Worm (Caenorhabditis elegans) whole organism, young adult: ENCODE data around the gene B0336.7.

Experiments used
- B0035.1 ChIP-seq: sonication (generic microtip); optimal IDR thresholded peaks from 2 replicates; lab custom pipeline; 2016; ENCODE audit warnings: missing genetic modification characterization, mild to moderate bottlenecking, missing compliant biosample characterization, missing genotype, missing genetic modification reagents
- B0336.3 ChIP-seq: fragments of 200-800 bp; sonication (Bioruptor generic); IDR thresholded peaks from 2 replicates; pipeline ENCODE4 v1.3.6; 2022; ENCODE audit warnings: missing genetic modification characterization, missing compliant biosample characterization
- F49E8.2 ChIP-seq: sonication (generic microtip); optimal IDR thresholded peaks from 3 replicates; lab custom pipeline; 2017; ENCODE audit warnings: missing genetic modification characterization, mild to moderate bottlenecking, missing compliant biosample characterization, antibody characterized with exemption, moderate library complexity; ENCODE audit not compliant: insufficient read depth
- K12H6.12 ChIP-seq: fragments of 200-800 bp; sonication (Bioruptor generic); optimal IDR thresholded peaks from 2 replicates; lab custom pipeline; 2018; ENCODE audit warnings: mild to moderate bottlenecking, missing genetic modification characterization, missing compliant biosample characterization
- Y53F4B.3 ChIP-seq: fragments of 200-800 bp; sonication (Bioruptor generic); IDR thresholded peaks from 2 replicates; pipeline ENCODE4 v1.3.6; 2022; ENCODE audit warnings: missing genetic modification reagents, missing genetic modification characterization, missing compliant biosample characterization
- Y53G8AR.9 ChIP-seq: fragments of 200-800 bp; sonication (Bioruptor generic); conservative IDR thresholded peaks from 2 replicates; pipeline ENCODE4 v1.3.6; 2022; ENCODE audit warnings: missing genetic modification reagents, missing genetic modification characterization, missing compliant biosample characterization
- Y67H2A.10 ChIP-seq: fragments of 200-800 bp; sonication (Bioruptor generic); conservative IDR thresholded peaks from 2 replicates; pipeline ENCODE4 v1.3.6; 2022; ENCODE audit warnings: missing genetic modification reagents, missing genetic modification characterization, missing compliant biosample characterization
- Y95B8A.8 ChIP-seq: fragments of 200-800 bp; sonication (Bioruptor generic); IDR thresholded peaks from 2 replicates; pipeline ENCODE4 v1.3.6; 2022; ENCODE audit warnings: missing genetic modification reagents, missing genetic modification characterization, missing compliant biosample characterization
- ZK185.1 ChIP-seq: sonication (generic microtip); optimal IDR thresholded peaks from 2 replicates; lab custom pipeline; 2016; ENCODE audit warnings: mild to moderate bottlenecking, missing genetic modification characterization, missing compliant biosample characterization; ENCODE audit not compliant: poor library complexity, severe bottlenecking
- ama-1 ChIP-seq, 3 experiments: fragments of 150-350 bp in 1 of 3; sonication (generic microtip) in 2 of 3; optimal IDR thresholded peaks; 2 replicates each; lab custom pipeline; 2014 to 2018; ENCODE audit warnings: missing biosample characterization in 2 of 3, missing genetic modification characterization in 2 of 3, missing genetic modification reagents in 2 of 3
- atf-7 ChIP-seq: sonication (generic microtip); optimal IDR thresholded peaks from 2 replicates; lab custom pipeline; 2017; ENCODE audit warnings: mild to moderate bottlenecking, missing genetic modification characterization, missing compliant biosample characterization
- attf-3 ChIP-seq: fragments of 200-800 bp; sonication (Bioruptor generic); conservative IDR thresholded peaks from 2 replicates; pipeline ENCODE4 v1.3.6; 2022; ENCODE audit warnings: missing genetic modification reagents, missing genetic modification characterization, missing compliant biosample characterization
- attf-5 ChIP-seq: fragments of 200-800 bp; sonication (Bioruptor generic); optimal IDR thresholded peaks from 2 replicates; lab custom pipeline; 2018; ENCODE audit warnings: mild to moderate bottlenecking, missing genetic modification characterization, missing compliant biosample characterization
- attf-6 ChIP-seq: fragments of 200-800 bp; sonication (Bioruptor generic); IDR thresholded peaks from 2 replicates; pipeline ENCODE4 v1.3.6; 2022; ENCODE audit warnings: missing genetic modification reagents, missing genetic modification characterization, missing compliant biosample characterization
- bed-1 ChIP-seq: fragments of 200-800 bp; sonication (Bioruptor generic); IDR thresholded peaks from 2 replicates; pipeline ENCODE4 v1.3.6; 2022; ENCODE audit warnings: missing genetic modification reagents, missing genetic modification characterization, missing compliant biosample characterization
- cebp-1 ChIP-seq, 2 experiments: fragments of 200-800 bp in 1 of 2; sonication (Bioruptor generic) in 1 of 2; sonication (generic microtip) in 1 of 2; IDR thresholded peaks in 1 of 2; optimal IDR thresholded peaks in 1 of 2; 2 replicates each; pipeline versions ENCODE4 v1.3.6 to Lab custom; 2017 to 2022; ENCODE audit warnings: missing compliant biosample characterization in 2 of 2, missing genetic modification characterization in 2 of 2, mild to moderate bottlenecking in 1 of 2, missing genetic modification reagents in 1 of 2, moderate library complexity in 1 of 2
- ceh-100 ChIP-seq: fragments of 200-800 bp; sonication (Bioruptor generic); IDR thresholded peaks from 2 replicates; pipeline ENCODE4 v1.3.6; 2022; ENCODE audit warnings: missing genetic modification reagents, missing genetic modification characterization, missing compliant biosample characterization
- ceh-40 ChIP-seq: fragments of 200-800 bp; sonication (Bioruptor generic); IDR thresholded peaks from 2 replicates; pipeline ENCODE4 v1.3.6; 2022; ENCODE audit warnings: missing genetic modification characterization, missing compliant biosample characterization
- ceh-58 ChIP-seq: fragments of 200-800 bp; sonication (Bioruptor generic); IDR thresholded peaks from 2 replicates; pipeline ENCODE4 v1.3.6; 2022; ENCODE audit warnings: missing genetic modification characterization, missing compliant biosample characterization
- ceh-91 ChIP-seq: fragments of 200-800 bp; sonication (Bioruptor generic); IDR thresholded peaks from 2 replicates; pipeline ENCODE4 v1.3.6; 2022; ENCODE audit warnings: missing genetic modification reagents, missing genetic modification characterization, missing compliant biosample characterization
- dpl-1 ChIP-seq: fragments of 150-350 bp; optimal IDR thresholded peaks from 2 replicates; lab custom pipeline; 2014; ENCODE audit warnings: missing biosample characterization, missing genetic modification reagents, missing genetic modification characterization
- ekl-4 ChIP-seq: fragments of 200-800 bp; sonication (Bioruptor generic); IDR thresholded peaks from 2 replicates; pipeline ENCODE4 v1.3.6; 2022; ENCODE audit warnings: missing genetic modification reagents, missing genetic modification characterization, missing compliant biosample characterization
- ets-4 ChIP-seq: fragments of 200-800 bp; sonication (Bioruptor generic); optimal IDR thresholded peaks from 2 replicates; lab custom pipeline; 2018; ENCODE audit warnings: mild to moderate bottlenecking, missing genetic modification characterization, missing compliant biosample characterization
- fkh-3 ChIP-seq: sonication (generic microtip); optimal IDR thresholded peaks from 2 replicates; lab custom pipeline; 2016; ENCODE audit warnings: mild to moderate bottlenecking, missing genetic modification characterization, missing compliant biosample characterization
- him-1 ChIP-seq: sonication (generic microtip); optimal IDR thresholded peaks from 2 replicates; lab custom pipeline; 2016; ENCODE audit warnings: missing genotype, missing genetic modification reagents, missing genetic modification characterization, missing compliant biosample characterization
- hmg-1.2 ChIP-seq: fragments of 200-800 bp; sonication (Bioruptor generic); IDR thresholded peaks from 2 replicates; pipeline ENCODE4 v1.3.6; 2022; ENCODE audit warnings: missing genetic modification reagents, missing genetic modification characterization, missing compliant biosample characterization
- hrde-1 ChIP-seq: sonication (generic microtip); optimal IDR thresholded peaks from 2 replicates; lab custom pipeline; 2016; ENCODE audit warnings: missing genetic modification characterization, mild to moderate bottlenecking, missing compliant biosample characterization, moderate library complexity, missing genotype, missing genetic modification reagents, borderline replicate concordance
- hsf-1 ChIP-seq: fragments of 200-800 bp; sonication (Bioruptor generic); IDR thresholded peaks from 2 replicates; pipeline ENCODE4 v1.3.6; 2022; ENCODE audit warnings: missing genetic modification reagents, missing genetic modification characterization, missing compliant biosample characterization
- lin-54 ChIP-seq: fragments of 200-800 bp; sonication (Bioruptor generic); optimal IDR thresholded peaks from 2 replicates; lab custom pipeline; 2018; ENCODE audit warnings: mild to moderate bottlenecking, missing genetic modification characterization, missing compliant biosample characterization
- madf-6 ChIP-seq: fragments of 200-800 bp; sonication (Bioruptor generic); IDR thresholded peaks from 2 replicates; pipeline ENCODE4 v1.3.6; 2022; ENCODE audit warnings: missing genetic modification reagents, missing genetic modification characterization, missing compliant biosample characterization
- mel-28 ChIP-seq: sonication (generic microtip); optimal IDR thresholded peaks from 2 replicates; lab custom pipeline; 2016; ENCODE audit warnings: borderline replicate concordance, mild to moderate bottlenecking, missing genetic modification characterization, missing compliant biosample characterization
- nfyb-1 ChIP-seq: fragments of 200-800 bp; sonication (Bioruptor generic); IDR thresholded peaks from 2 replicates; pipeline ENCODE4 v1.3.6; 2022; ENCODE audit warnings: missing genetic modification reagents, missing genetic modification characterization, missing compliant biosample characterization
- nhr-80 ChIP-seq: sonication (generic microtip); optimal IDR thresholded peaks from 2 replicates; lab custom pipeline; 2016; ENCODE audit warnings: missing genetic modification characterization, missing compliant biosample characterization
- rcor-1 ChIP-seq: fragments of 200-800 bp; sonication (Bioruptor generic); IDR thresholded peaks from 2 replicates; pipeline ENCODE4 v1.3.6; 2022; ENCODE audit warnings: missing genetic modification reagents, missing genetic modification characterization, missing compliant biosample characterization
- rpc-1 ChIP-seq, 2 experiments: fragments of 150-350 bp in 1 of 2; sonication (generic microtip) in 1 of 2; optimal IDR thresholded peaks; 2 replicates each; lab custom pipeline; 2014 to 2018; ENCODE audit warnings: missing biosample characterization in 1 of 2, missing genetic modification characterization in 1 of 2, missing genetic modification reagents in 1 of 2, missing genotype in 1 of 2
- snpc-1.1 ChIP-seq: sonication (generic microtip); optimal IDR thresholded peaks from 2 replicates; lab custom pipeline; 2017; ENCODE audit warnings: missing genetic modification characterization, mild to moderate bottlenecking, missing compliant biosample characterization, antibody characterized with exemption, moderate library complexity, missing genotype, missing genetic modification reagents; ENCODE audit not compliant: insufficient read depth
- snpc-3.4 ChIP-seq: sonication (generic microtip); optimal IDR thresholded peaks from 2 replicates; lab custom pipeline; 2017; ENCODE audit warnings: missing genetic modification characterization, mild to moderate bottlenecking, missing compliant biosample characterization, antibody characterized with exemption, moderate library complexity, missing genotype, missing genetic modification reagents
- tbx-9 ChIP-seq: sonication (generic microtip); optimal IDR thresholded peaks from 2 replicates; lab custom pipeline; 2016; ENCODE audit warnings: borderline replicate concordance, missing genetic modification characterization, inconsistent platforms, missing compliant biosample characterization
- tlf-1 ChIP-seq: fragments of 200-800 bp; sonication (Bioruptor generic); optimal IDR thresholded peaks from 2 replicates; lab custom pipeline; 2018; ENCODE audit warnings: mild to moderate bottlenecking, missing genetic modification characterization, missing compliant biosample characterization
- unc-130 ChIP-seq: sonication (generic microtip); optimal IDR thresholded peaks from 2 replicates; lab custom pipeline; 2016; ENCODE audit warnings: missing genetic modification reagents, missing genetic modification characterization, missing compliant biosample characterization
- xnd-1 ChIP-seq: sonication (generic microtip); optimal IDR thresholded peaks from 2 replicates; lab custom pipeline; 2016; ENCODE audit warnings: missing genotype, missing genetic modification reagents, missing genetic modification characterization, missing compliant biosample characterization
- ztf-25 ChIP-seq: fragments of 200-800 bp; sonication (Bioruptor generic); IDR thresholded peaks from 2 replicates; pipeline ENCODE4 v1.3.6; 2022; ENCODE audit warnings: missing genetic modification reagents, missing genetic modification characterization, missing compliant biosample characterization

B0336.7 gene

DNA sequence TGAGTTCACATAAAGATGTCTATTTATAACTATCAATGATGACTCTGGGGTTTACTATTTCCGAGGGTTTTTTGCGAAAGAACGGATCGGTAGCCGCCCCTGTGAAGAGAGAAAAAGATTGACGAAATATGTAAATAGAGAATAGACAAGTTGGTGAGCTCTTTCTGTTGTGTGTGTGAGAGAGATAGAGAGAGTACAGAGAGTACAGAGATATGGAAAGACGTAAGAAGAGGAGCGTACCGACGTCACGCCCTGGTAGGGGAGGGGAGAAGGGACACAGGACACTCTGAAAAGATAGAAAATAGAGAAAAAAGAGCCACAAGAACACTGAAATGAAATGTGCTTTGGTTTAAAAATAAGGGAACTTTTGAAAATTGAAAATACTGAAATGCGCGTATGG lies 8.9 kb downstream of the B0336.7 start:
- TF ChIP-seq K12H6.12 (tag; lab: Kevin White, UChicago) (peak; percentile 47), ceh-91 (GFP tag; lab: Robert Waterston, UW) (no peak), xnd-1 (tag; lab: Kevin White, UChicago) (no peak), cebp-1 (GFP tag; IDR thresholded peaks at IDR 0.05; lab: Robert Waterston, UW) (no peak), cebp-1 (tag; optimal IDR thresholded peaks at IDR 0.05; lab: Kevin White, UChicago) (peak; percentile 67), ets-4 (GFP tag; lab: Kevin White, UChicago) (no peak), nhr-80 (tag; lab: Kevin White, UChicago) (peak; percentile 40), attf-5 (GFP tag; lab: Kevin White, UChicago) (peak; percentile 5), hmg-1.2 (peak; percentile 44; the same call in 1 of the 2 replicates), attf-3 (GFP tag; lab: Robert Waterston, UW) (0 out of 2 replicates have a peak, but pooled peaks have one; percentile 13), ZK185.1 (peak; percentile 6)

DNA sequence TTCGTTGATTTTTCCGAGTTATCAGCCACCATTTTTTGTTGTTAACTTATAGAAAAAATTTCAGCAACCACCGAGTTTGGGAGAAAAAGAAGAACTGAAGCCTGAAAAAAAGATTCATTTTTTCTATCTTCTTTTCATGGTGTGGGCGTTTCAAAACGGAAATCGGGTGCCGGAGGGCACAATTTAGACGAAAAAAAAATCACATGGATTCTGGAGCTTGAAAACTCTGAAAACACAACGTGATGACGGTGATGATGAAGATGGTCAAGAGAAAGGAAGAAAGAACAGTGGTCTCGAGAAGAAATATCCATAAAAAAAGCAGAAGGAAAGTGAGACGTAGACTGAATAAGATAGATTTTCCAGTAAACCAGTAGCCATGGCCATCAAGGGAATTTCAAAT lies 13.2 kb downstream of the B0336.7 start, which contains the start of gene rcan-1:
Gene rcan-1 (minus strand): TSS at position 101 of the 400 bp plus-strand sequence.
- no peak for TF ChIP-seq fkh-3 (tag; lab: Kevin White, UChicago)
- no peak for TF ChIP-seq ceh-100 (GFP tag; lab: Robert Waterston, UW)
- TF ChIP-seq B0035.1: no peak
- TF ChIP-seq tbx-9 (tag; lab: Kevin White, UChicago): no peak
- no peak for TF ChIP-seq xnd-1 (tag; lab: Kevin White, UChicago)
- no peak for TF ChIP-seq Y53F4B.3 (GFP tag; lab: Robert Waterston, UW)
- no peak for TF ChIP-seq dpl-1 (GFP tag; lab: Kevin White, UChicago)
- TF ChIP-seq hsf-1 (GFP tag; lab: Robert Waterston, UW): no peak
- TF ChIP-seq hrde-1: no peak
- no peak for TF ChIP-seq atf-7
- TF ChIP-seq bed-1 (GFP tag; lab: Robert Waterston, UW): no peak

ce11 chrIII:5680141-5680540 lies 17.0 kb downstream of the B0336.7 start, which contains the start of gene pst-2:
Gene pst-2, plus strand, starts transcription at chrIII:5680433.
- TF ChIP-seq B0035.1 (no peak), ceh-40 (GFP tag; lab: Robert Waterston, UW) (no peak), cebp-1 (GFP tag; IDR thresholded peaks at IDR 0.05; lab: Robert Waterston, UW) (no peak), cebp-1 (tag; optimal IDR thresholded peaks at IDR 0.05; lab: Kevin White, UChicago) (no peak), tlf-1 (GFP tag; lab: Kevin White, UChicago) (peak; percentile 27), rcor-1 (GFP tag; lab: Robert Waterston, UW) (peak; percentile 45; the same call in 1 of the 2 replicates), xnd-1 (tag; lab: Kevin White, UChicago) (peak; percentile 3), hsf-1 (GFP tag; lab: Robert Waterston, UW) (peak; percentile 64; the same call in 1 of the 2 replicates), him-1 (tag; lab: Kevin White, UChicago) (peak; percentile 47), snpc-1.1 (tag; lab: Kevin White, UChicago) (peak; percentile 13), nfyb-1 (GFP tag; lab: Robert Waterston, UW) (no peak; the same call in 1 of the 2 replicates), rpc-1 (optimal IDR thresholded peaks at IDR 0.05; lab: Kevin White, UChicago) (no peak), rpc-1 (tag; optimal IDR thresholded peaks at IDR 0.05; lab: Kevin White, UChicago) (no peak), ama-1 (optimal IDR thresholded peaks at IDR 0.05; lab: Kevin White, UChicago) (no peak), ama-1 (GFP tag; optimal IDR thresholded peaks at IDR 0.05; lab: Kevin White, UChicago) (peak in 1 of 2 experiments; percentile 37), snpc-3.4 (tag; lab: Kevin White, UChicago) (peak; percentile 70), B0336.3 (GFP tag; lab: Robert Waterston, UW) (peak; percentile 14; the same call in 1 of the 2 replicates), ztf-25 (GFP tag; lab: Robert Waterston, UW) (peak; percentile 12; the same call in 1 of the 2 replicates), attf-6 (GFP tag; lab: Robert Waterston, UW) (peak; percentile 37; the same call in 1 of the 2 replicates), ekl-4 (GFP tag; lab: Robert Waterston, UW) (0 out of 2 replicates have a peak, but pooled peaks have one; percentile 25), unc-130 (peak; percentile 1), mel-28 (tag; lab: Kevin White, UChicago) (no peak), Y95B8A.8 (0 out of 2 replicates have a peak, but pooled peaks have one; percentile 6), lin-54 (GFP tag; lab: Kevin White, UChicago) (peak; percentile 49), F49E8.2 (tag; lab: Kevin White, UChicago) (peak; percentile 90), Y67H2A.10 (GFP tag; lab: Robert Waterston, UW) (no peak), ceh-58 (GFP tag; lab: Robert Waterston, UW) (peak; percentile 67; the same call in 1 of the 2 replicates), Y53G8AR.9 (GFP tag; lab: Robert Waterston, UW) (peak; percentile 72; the same call in 1 of the 2 replicates), madf-6 (GFP tag; lab: Robert Waterston, UW) (peak; percentile 66; the same call in 1 of the 2 replicates)
